Fruit fly (Drosophila melanogaster) whole organism, wandering third instar larva: Measurements from ENCODE around the gene CG42714.
A peak's percentile ranks its signal among the peaks of the same experiment; 100 is the strongest.

Experiments used
- CrebA ChIP-seq: fragments of 200-800 bp; sonication (Bioruptor generic); optimal IDR thresholded peaks from 2 replicates; lab custom pipeline; 2016; ENCODE audit warnings: missing biosample characterization, mild to moderate bottlenecking, missing genetic modification characterization, borderline replicate concordance
- Dif ChIP-seq: fragments of 200-275, 200-300 bp; sonication (Bioruptor generic); optimal IDR thresholded peaks from 2 replicates; lab custom pipeline; 2018; ENCODE audit warnings: missing biosample characterization, missing genetic modification characterization; ENCODE audit not compliant: partially characterized antibody
- Hr78 ChIP-seq: fragments of >200 bp; optimal IDR thresholded peaks from 2 replicates; lab custom pipeline; 2017; ENCODE audit warnings: missing biosample characterization, missing genetic modification characterization
- Rel ChIP-seq, 2 experiments: fragments of 200-800 bp; sonication (Bioruptor generic) in 1 of 2; optimal IDR thresholded peaks; 2 replicates in 1 of 2; 3 replicates in 1 of 2; lab custom pipeline; 2016 to 2019; ENCODE audit warnings: mild to moderate bottlenecking in 2 of 2, missing biosample characterization in 2 of 2, missing genetic modification characterization in 2 of 2, moderate library complexity in 1 of 2
- Sp1 ChIP-seq: fragments of 200-800 bp; sonication (Bioruptor generic); optimal IDR thresholded peaks from 3 replicates; lab custom pipeline; 2019; ENCODE audit warnings: missing biosample characterization, mild to moderate bottlenecking, missing genetic modification characterization, moderate library complexity
- dl ChIP-seq, 2 experiments: fragments of 175-275, 200-275 bp in 1 of 2; fragments of 200-275 bp in 1 of 2; sonication (Bioruptor generic); optimal IDR thresholded peaks; lab custom pipeline; 2018; ENCODE audit warnings: mild to moderate bottlenecking in 2 of 2, missing biosample characterization in 2 of 2, missing genetic modification characterization in 2 of 2, moderate library complexity in 2 of 2; ENCODE audit not compliant: partially characterized antibody in 2 of 2, insufficient read depth in 1 of 2
- ey ChIP-seq: fragments of 200-800 bp; sonication (Bioruptor generic); optimal IDR thresholded peaks from 2 replicates; lab custom pipeline; 2016; ENCODE audit warnings: missing biosample characterization, missing genetic modification characterization
- fru ChIP-seq: fragments of 200-800 bp; sonication (Bioruptor generic); optimal IDR thresholded peaks from 3 replicates; lab custom pipeline; 2016; ENCODE audit warnings: missing biosample characterization, mild to moderate bottlenecking, missing genetic modification characterization

dm6 chr3L:6218517-6219155 lies 15.2 kb downstream of the CG42714 start:
- TF ChIP-seq CrebA (peak; percentile 84), Hr78 (no peak), Sp1 (no peak), Rel (GFP tag; optimal IDR thresholded peaks at IDR 0.05; lab: Kevin White, UChicago) (peak; percentile 57), Rel (tag; optimal IDR thresholded peaks at IDR 0.05; lab: Kevin White, UChicago) (no peak), Dif (GFP tag; lab: Kevin White, UChicago) (no peak), dl (GFP tag; optimal IDR thresholded peaks at IDR 0.05; lab: Kevin White, UChicago; ENCODE audit: insufficient read depth in 1 of 2, partially characterized antibody in 2 of 2) (peak in 1 of 2 experiments; percentile 23), fru (GFP tag; lab: Kevin White, UChicago) (no peak), ey (GFP tag; lab: Kevin White, UChicago) (no peak)
